Worm (Caenorhabditis elegans) whole organism, L3 larva: ENCODE results near the gene F28F8.7.

Source experiments
- R02D3.7 ChIP-seq: fragments of 150-350 bp; optimal IDR thresholded peaks from 2 replicates; lab custom pipeline; 2014; ENCODE audit warnings: missing biosample characterization, missing genetic modification characterization
- ZK546.5 ChIP-seq: sonication (generic microtip); optimal IDR thresholded peaks from 2 replicates; lab custom pipeline; 2017; ENCODE audit warnings: missing biosample characterization, missing genetic modification characterization
- ama-1 ChIP-seq: fragments of 150-350 bp; optimal IDR thresholded peaks from 2 replicates; lab custom pipeline; 2018
- ceh-28 ChIP-seq: fragments of 150-350 bp; optimal IDR thresholded peaks from 2 replicates; lab custom pipeline; 2014; ENCODE audit warnings: missing biosample characterization, missing genetic modification reagents, missing genetic modification characterization
- daf-12 ChIP-seq: fragments of 150-350 bp; optimal IDR thresholded peaks from 2 replicates; lab custom pipeline; 2014; ENCODE audit warnings: missing biosample characterization, missing genetic modification reagents, missing genetic modification characterization
- egl-27 ChIP-seq: sonication (generic microtip); optimal IDR thresholded peaks from 4 replicates; lab custom pipeline; 2017; ENCODE audit warnings: missing biosample characterization, missing genetic modification reagents, missing genetic modification characterization
- egl-5 ChIP-seq: fragments of 150-350 bp; optimal IDR thresholded peaks from 2 replicates; lab custom pipeline; 2017; ENCODE audit warnings: missing biosample characterization, missing genetic modification reagents, missing genetic modification characterization, inconsistent platforms
- elt-1 ChIP-seq: fragments of 150-350 bp; optimal IDR thresholded peaks from 2 replicates; lab custom pipeline; 2014; ENCODE audit warnings: missing biosample characterization, missing genetic modification characterization
- elt-2 ChIP-seq: sonication (generic microtip); optimal IDR thresholded peaks from 2 replicates; lab custom pipeline; 2016; ENCODE audit warnings: missing genetic modification reagents, mild to moderate bottlenecking, missing genetic modification characterization, missing compliant biosample characterization
- fkh-10 ChIP-seq: sonication (generic microtip); optimal IDR thresholded peaks from 2 replicates; lab custom pipeline; 2017; ENCODE audit warnings: missing biosample characterization, missing genetic modification reagents, missing genetic modification characterization
- fkh-2 ChIP-seq: fragments of 150-350 bp; optimal IDR thresholded peaks from 2 replicates; lab custom pipeline; 2014; ENCODE audit warnings: missing biosample characterization, missing genetic modification reagents, missing genetic modification characterization
- hmg-11 ChIP-seq: sonication (generic microtip); optimal IDR thresholded peaks from 2 replicates; lab custom pipeline; 2016; ENCODE audit warnings: missing genetic modification characterization, missing compliant biosample characterization
- jun-1 ChIP-seq: fragments of 150-350 bp; optimal IDR thresholded peaks from 2 replicates; lab custom pipeline; 2014; ENCODE audit warnings: missing biosample characterization, missing genetic modification reagents, missing genetic modification characterization
- lin-15B ChIP-seq: fragments of 150-350 bp; optimal IDR thresholded peaks from 2 replicates; lab custom pipeline; 2014; ENCODE audit warnings: missing biosample characterization, missing genetic modification characterization
- lin-39 ChIP-seq: fragments of 150-350 bp; optimal IDR thresholded peaks from 2 replicates; lab custom pipeline; 2018; ENCODE audit warnings: missing biosample characterization, missing genetic modification reagents, missing genetic modification characterization
- lsy-12 ChIP-seq: sonication (generic microtip); optimal IDR thresholded peaks from 2 replicates; lab custom pipeline; 2016; ENCODE audit warnings: mild to moderate bottlenecking, missing genetic modification characterization, missing compliant biosample characterization
- mdl-1 ChIP-seq: fragments of 150-350 bp; optimal IDR thresholded peaks from 2 replicates; lab custom pipeline; 2014; ENCODE audit warnings: missing biosample characterization, missing genetic modification characterization
- nfya-1 ChIP-seq: sonication (generic microtip); optimal IDR thresholded peaks from 2 replicates; lab custom pipeline; 2017; ENCODE audit warnings: missing genetic modification characterization, mild to moderate bottlenecking, missing compliant biosample characterization, antibody characterized with exemption, moderate library complexity; ENCODE audit not compliant: insufficient read depth
- nhr-11 ChIP-seq: fragments of 150-350 bp; optimal IDR thresholded peaks from 2 replicates; lab custom pipeline; 2014; ENCODE audit warnings: missing biosample characterization, missing genetic modification characterization
- nhr-23 ChIP-seq: fragments of 150-350 bp; optimal IDR thresholded peaks from 2 replicates; lab custom pipeline; 2014; ENCODE audit warnings: missing biosample characterization, missing genetic modification reagents, missing genetic modification characterization
- nhr-43 ChIP-seq: sonication (generic microtip); optimal IDR thresholded peaks from 2 replicates; lab custom pipeline; 2016; ENCODE audit warnings: mild to moderate bottlenecking, missing genetic modification characterization, missing compliant biosample characterization; ENCODE audit not compliant: poor library complexity, severe bottlenecking
- nhr-76 ChIP-seq: fragments of 150-350 bp; sonication (generic microtip); optimal IDR thresholded peaks from 5 replicates; lab custom pipeline; 2014; ENCODE audit warnings: missing biosample characterization, missing genetic modification characterization
- nhr-77 ChIP-seq: fragments of 150-350 bp; optimal IDR thresholded peaks from 2 replicates; lab custom pipeline; 2014; ENCODE audit warnings: missing biosample characterization, missing genetic modification characterization
- pha-4 ChIP-seq: fragments of 150-350 bp; optimal IDR thresholded peaks from 2 replicates; lab custom pipeline; 2014; ENCODE audit warnings: missing biosample characterization, missing genetic modification reagents, missing genetic modification characterization
- pqm-1 ChIP-seq: fragments of 150-350 bp; optimal IDR thresholded peaks from 2 replicates; lab custom pipeline; 2017; ENCODE audit warnings: missing biosample characterization, missing genetic modification characterization, inconsistent platforms
- skn-1 ChIP-seq: fragments of 150-350 bp; optimal IDR thresholded peaks from 2 replicates; lab custom pipeline; 2014; ENCODE audit warnings: missing biosample characterization, missing genetic modification characterization
- snpc-4 ChIP-seq: fragments of 150-350 bp; optimal IDR thresholded peaks from 2 replicates; lab custom pipeline; 2014; ENCODE audit warnings: missing biosample characterization, missing genetic modification characterization
- unc-62 ChIP-seq: fragments of 150-350 bp; sonication (generic microtip); optimal IDR thresholded peaks from 4 replicates; lab custom pipeline; 2014; ENCODE audit warnings: missing biosample characterization, missing genetic modification reagents, missing genetic modification characterization
- zag-1 ChIP-seq: fragments of 150-350 bp; optimal IDR thresholded peaks from 2 replicates; lab custom pipeline; 2014; ENCODE audit warnings: missing biosample characterization, missing genetic modification characterization
- ztf-11 ChIP-seq: fragments of 150-350 bp; optimal IDR thresholded peaks from 2 replicates; lab custom pipeline; 2014; ENCODE audit warnings: missing biosample characterization, missing genetic modification characterization
- ztf-4 ChIP-seq: fragments of 150-350 bp; optimal IDR thresholded peaks from 2 replicates; lab custom pipeline; 2014; ENCODE audit warnings: missing biosample characterization, missing genetic modification characterization

The F28F8.7 gene

DNA sequence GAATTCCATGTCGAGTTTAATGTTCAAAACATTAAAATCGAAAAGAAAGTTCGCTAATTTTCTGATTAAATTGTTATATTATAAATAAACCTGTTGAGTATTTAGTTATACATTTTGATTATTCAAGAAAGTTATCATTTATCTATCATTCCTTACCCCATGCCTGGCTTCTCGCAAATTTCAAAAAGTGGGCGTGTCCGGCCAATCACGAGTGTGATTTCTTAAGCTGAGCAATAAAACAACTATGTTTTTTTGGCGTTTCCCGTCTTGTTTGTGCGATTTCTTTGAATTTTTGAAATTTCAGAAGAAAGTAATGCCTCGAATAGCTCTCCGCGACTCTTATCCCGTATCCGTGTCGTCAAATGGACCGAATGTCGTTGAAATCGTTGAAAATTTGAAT lies 17.8 kb downstream of the F28F8.7 start, which contains the start of gene fbxa-94:
TSS of gene fbxa-94 (plus strand) at position 301 of the 400 bp plus-strand sequence.
- TF ChIP-seq lin-39 (tag; lab: Kevin White, UChicago) (no peak), ztf-4 (tag; lab: Kevin White, UChicago) (no peak), nhr-43 (tag; lab: Kevin White, UChicago) (no peak), daf-12 (tag; lab: Kevin White, UChicago) (no peak), ztf-11 (tag; lab: Kevin White, UChicago) (no peak), nfya-1 (tag; lab: Kevin White, UChicago) (peak; percentile 42), elt-1 (tag; lab: Kevin White, UChicago) (no peak)

- TF ChIP-seq zag-1 (tag; lab: Kevin White, UChicago) (no peak), nfya-1 (tag; lab: Kevin White, UChicago) (peak; percentile 9)
Measured at ce11 chrV:15571006-15571526, 19.4 kb downstream of the F28F8.7 start, which contains the start of gene fbxa-95. Gene fbxa-95 (plus strand): TSS chrV:15571476.

DNA sequence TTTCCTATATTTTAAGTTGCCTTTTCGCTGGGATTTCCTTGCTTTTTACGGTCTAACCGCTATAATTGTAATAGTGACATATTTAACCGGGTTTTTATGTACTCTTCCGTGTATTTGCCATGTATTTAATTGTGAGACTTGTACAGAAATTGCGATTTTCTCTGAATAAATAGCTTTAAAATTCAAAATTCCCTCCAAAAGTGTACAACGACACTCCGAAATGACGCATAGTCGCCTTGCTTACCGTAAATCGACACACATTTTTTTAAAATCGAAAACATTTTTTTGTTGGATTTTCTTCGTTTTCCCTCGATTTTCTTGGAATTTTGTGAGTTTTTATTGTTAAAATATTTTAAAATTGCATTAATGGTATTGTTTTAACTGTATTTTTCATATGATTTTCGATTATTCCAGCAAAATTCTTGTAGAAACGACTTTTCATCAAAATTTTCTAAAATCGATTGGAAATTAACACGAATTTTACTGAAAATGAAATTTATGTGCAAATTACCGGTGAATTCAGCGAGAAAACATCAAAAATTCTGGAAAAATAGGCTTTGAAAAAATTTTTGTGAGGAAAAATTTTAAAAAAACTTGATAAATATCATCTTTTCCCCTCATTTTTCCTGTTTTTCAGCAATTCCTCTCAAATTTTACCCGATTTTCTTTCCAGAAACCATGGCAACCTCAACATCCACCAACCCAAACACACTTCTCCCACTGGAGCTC lies 20.6 kb downstream of the F28F8.7 start, which contains the start of gene lsm-5:
TSS of gene lsm-5 (plus strand) at position 679 of the 729 bp plus-strand sequence.
- TF ChIP-seq lsy-12 (tag; lab: Kevin White, UChicago) (no peak), nfya-1 (tag; lab: Kevin White, UChicago) (peak; percentile 74), lin-39 (tag; lab: Kevin White, UChicago) (peak; percentile 7), ama-1 (lab: Kevin White, UChicago) (peak; percentile 92), nhr-11 (tag; lab: Kevin White, UChicago) (peak; percentile 16), R02D3.7 (tag; lab: Kevin White, UChicago) (peak; percentile 91), elt-2 (tag; lab: Kevin White, UChicago) (peak; percentile 27), mdl-1 (no peak), fkh-10 (GFP tag; lab: Kevin White, UChicago) (no peak), nhr-77 (no peak), pqm-1 (peak; percentile 74), fkh-2 (tag; lab: Kevin White, UChicago) (no peak), unc-62 (GFP tag; lab: Kevin White, UChicago) (no peak), egl-5 (tag; lab: Kevin White, UChicago) (peak; percentile 24), nhr-23 (tag; lab: Kevin White, UChicago) (peak; percentile 60), pha-4 (peak; percentile 81), jun-1 (peak; percentile 8), lin-15B (tag; lab: Kevin White, UChicago) (peak; percentile 57), hmg-11 (tag; lab: Kevin White, UChicago) (peak; percentile 31)

DNA sequence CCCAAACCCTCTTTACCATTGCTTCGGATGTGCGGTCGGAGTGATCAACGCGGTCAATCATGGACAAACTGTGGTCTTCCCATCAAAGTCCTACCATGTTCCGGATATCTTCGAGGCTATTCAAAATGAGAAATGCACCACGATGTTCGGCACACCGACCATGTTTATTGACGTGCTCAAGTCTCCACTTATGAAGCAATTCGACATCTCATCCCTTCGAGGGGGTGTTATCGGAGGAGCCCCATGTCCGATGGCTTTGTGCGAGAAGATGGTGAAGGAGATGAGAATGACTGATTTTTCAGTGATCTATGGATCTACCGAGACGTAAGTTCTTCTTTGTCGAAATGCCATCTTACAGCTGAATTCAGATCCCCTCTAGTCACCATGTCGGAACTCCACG lies 22.0 kb downstream of the F28F8.7 start:
- no peak for TF ChIP-seq elt-1 (tag; lab: Kevin White, UChicago)
- peak; percentile 93 for TF ChIP-seq ama-1 (lab: Kevin White, UChicago)
- peak; percentile 7 for TF ChIP-seq lin-39 (tag; lab: Kevin White, UChicago)
- no peak for TF ChIP-seq egl-27 (tag; lab: Kevin White, UChicago)
- TF ChIP-seq fkh-2 (tag; lab: Kevin White, UChicago) = no peak
- TF ChIP-seq snpc-4 (tag; lab: Kevin White, UChicago) = no peak
- no peak for TF ChIP-seq lin-15B (tag; lab: Kevin White, UChicago)
- no peak for TF ChIP-seq skn-1 (tag; lab: Kevin White, UChicago)
- TF ChIP-seq daf-12 (tag; lab: Kevin White, UChicago) = no peak
- no peak for TF ChIP-seq nhr-76 (tag; lab: Kevin White, UChicago)
- no peak for TF ChIP-seq ceh-28

- TF ChIP-seq ztf-4 (tag; lab: Kevin White, UChicago) (no peak), fkh-10 (GFP tag; lab: Kevin White, UChicago) (no peak), ama-1 (lab: Kevin White, UChicago) (peak; percentile 96), ZK546.5 (tag; lab: Kevin White, UChicago) (no peak)
Measured at ce11 chrV:15567344-15567804, 23.0 kb downstream of the F28F8.7 start, which contains the start of gene acs-2. Gene acs-2 (plus strand): TSS chrV:15567394.
